Worm (Caenorhabditis elegans) whole organism, young adult: Measurements from ENCODE around the gene srp-8.

Experiments used
- F49E8.2 ChIP-seq: sonication (generic microtip); optimal IDR thresholded peaks from 3 replicates; lab custom pipeline; 2017; ENCODE audit warnings: missing genetic modification characterization, mild to moderate bottlenecking, missing compliant biosample characterization, antibody characterized with exemption, moderate library complexity; ENCODE audit not compliant: insufficient read depth
- ama-1 ChIP-seq, 3 experiments: fragments of 150-350 bp in 1 of 3; sonication (generic microtip) in 2 of 3; optimal IDR thresholded peaks; 2 replicates each; lab custom pipeline; 2014 to 2018; ENCODE audit warnings: missing biosample characterization in 2 of 3, missing genetic modification characterization in 2 of 3, missing genetic modification reagents in 2 of 3
- athp-1 ChIP-seq: sonication (generic microtip); optimal IDR thresholded peaks from 2 replicates; lab custom pipeline; 2017; ENCODE audit warnings: mild to moderate bottlenecking, missing genetic modification characterization, missing compliant biosample characterization
- lin-35 ChIP-seq, 3 experiments: fragments of 150-350 bp in 2 of 3; sonication (generic microtip) in 1 of 3; optimal IDR thresholded peaks; 2 replicates each; lab custom pipeline; 2014 to 2018; ENCODE audit warnings: missing biosample characterization in 3 of 3, missing genetic modification characterization in 3 of 3, missing genetic modification reagents in 3 of 3

DNA sequence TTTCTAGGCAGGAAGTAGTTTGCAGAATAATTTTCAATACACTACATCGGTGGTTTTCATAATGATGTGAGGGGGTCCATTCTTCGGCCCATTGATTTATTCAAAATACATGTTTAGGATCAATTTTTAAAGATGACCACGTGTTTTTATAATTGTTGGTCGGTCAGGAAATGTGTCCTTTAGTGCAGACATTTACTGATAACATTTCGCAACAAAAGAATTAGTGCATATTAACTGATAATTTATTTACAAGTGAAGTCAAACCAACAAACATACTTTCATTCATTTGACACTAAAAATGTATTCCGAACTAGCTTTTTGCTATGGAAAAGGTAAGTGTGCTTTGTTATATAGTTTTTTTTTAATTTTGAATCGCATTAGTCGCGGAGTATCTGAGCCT lies 21.8 kb upstream of the srp-8 start, which contains the start of gene F20D6.5:
- TF ChIP-seq athp-1 (tag; lab: Kevin White, UChicago) (no peak), F49E8.2 (tag; lab: Kevin White, UChicago) (no peak), lin-35 (GFP tag; optimal IDR thresholded peaks at IDR 0.05; lab: Kevin White, UChicago) (no peak), ama-1 (optimal IDR thresholded peaks at IDR 0.05; lab: Kevin White, UChicago) (no peak), ama-1 (GFP tag; optimal IDR thresholded peaks at IDR 0.05; lab: Kevin White, UChicago) (no peak)
